Worm (Caenorhabditis elegans) whole organism, L4 larva: ENCODE data around the gene F56A8.5.

Experiments used
- F10B5.3 ChIP-seq: sonication (generic microtip); optimal IDR thresholded peaks from 2 replicates; lab custom pipeline; 2016; ENCODE audit warnings: mild to moderate bottlenecking, missing genetic modification characterization, missing compliant biosample characterization
- F37D6.2 ChIP-seq: sonication (generic microtip); optimal IDR thresholded peaks from 2 replicates; lab custom pipeline; 2016; ENCODE audit warnings: mild to moderate bottlenecking, missing genetic modification characterization, missing compliant biosample characterization
- T26A8.4 ChIP-seq: fragments of 200-800 bp; sonication (Bioruptor generic); IDR thresholded peaks from 2 replicates; pipeline ENCODE4 v1.3.6; 2022; ENCODE audit warnings: missing genetic modification characterization, missing compliant biosample characterization
- Y48G9A.11 ChIP-seq: fragments of 200-800 bp; sonication (Bioruptor generic); IDR thresholded peaks from 2 replicates; pipeline ENCODE4 v1.3.6; 2022; ENCODE audit warnings: missing genetic modification reagents, missing genetic modification characterization, missing compliant biosample characterization
- aly-2 ChIP-seq: sonication (generic microtip); optimal IDR thresholded peaks from 2 replicates; lab custom pipeline; 2018; ENCODE audit warnings: missing biosample characterization, missing genetic modification characterization
- ama-1 ChIP-seq: fragments of 150-350 bp; optimal IDR thresholded peaks from 2 replicates; lab custom pipeline; 2014; ENCODE audit warnings: inconsistent platforms, mixed read lengths
- attf-4 ChIP-seq: sonication (generic microtip); optimal IDR thresholded peaks from 3 replicates; lab custom pipeline; 2017; ENCODE audit warnings: missing biosample characterization, missing genetic modification characterization
- ceh-20 ChIP-seq: fragments of 200-800 bp; sonication (Bioruptor generic); IDR thresholded peaks from 2 replicates; pipeline ENCODE4 v1.3.6; 2022; ENCODE audit warnings: missing genetic modification reagents, missing genetic modification characterization, missing compliant biosample characterization
- ceh-28 ChIP-seq: fragments of 150-350 bp; optimal IDR thresholded peaks from 2 replicates; lab custom pipeline; 2014; ENCODE audit warnings: missing biosample characterization, missing genetic modification reagents, missing genetic modification characterization
- ceh-62 ChIP-seq: sonication (generic microtip); optimal IDR thresholded peaks from 2 replicates; lab custom pipeline; 2017; ENCODE audit warnings: missing biosample characterization, missing genetic modification characterization
- daf-16 ChIP-seq, 3 experiments: sonication (generic microtip); optimal IDR thresholded peaks; 2 replicates each; lab custom pipeline; 2016 to 2017; ENCODE audit warnings: missing genetic modification characterization in 3 of 3, missing genetic modification reagents in 3 of 3, mild to moderate bottlenecking in 2 of 3, missing compliant biosample characterization in 2 of 3, missing biosample characterization in 1 of 3, moderate library complexity in 1 of 3
- dmd-6 ChIP-seq: fragments of 200-800 bp; sonication (Bioruptor generic); IDR thresholded peaks from 2 replicates; pipeline ENCODE4 v1.3.6; 2022; ENCODE audit warnings: missing genetic modification reagents, missing genetic modification characterization, missing compliant biosample characterization
- dmd-8 ChIP-seq: fragments of 200-800 bp; sonication (Bioruptor generic); IDR thresholded peaks from 2 replicates; pipeline ENCODE4 v1.3.6; 2022; ENCODE audit warnings: missing genetic modification characterization, missing compliant biosample characterization
- duxl-1 ChIP-seq: sonication (generic microtip); optimal IDR thresholded peaks from 2 replicates; lab custom pipeline; 2016; ENCODE audit warnings: mild to moderate bottlenecking, missing genetic modification characterization, moderate library complexity, missing compliant biosample characterization; ENCODE audit not compliant: poor library complexity
- egl-27 ChIP-seq: sonication (generic microtip); optimal IDR thresholded peaks from 3 replicates; lab custom pipeline; 2017; ENCODE audit warnings: missing biosample characterization, missing genetic modification reagents, missing genetic modification characterization
- hif-1 ChIP-seq, 2 experiments: sonication (generic microtip); optimal IDR thresholded peaks; 2 replicates each; lab custom pipeline; 2016 to 2017; ENCODE audit warnings: missing compliant biosample characterization in 2 of 2, missing genetic modification characterization in 2 of 2, missing genetic modification reagents in 2 of 2, missing genotype in 2 of 2, mild to moderate bottlenecking in 1 of 2
- hlh-30 ChIP-seq: sonication (generic microtip); optimal IDR thresholded peaks from 2 replicates; lab custom pipeline; 2017; ENCODE audit warnings: antibody characterized with exemption, mild to moderate bottlenecking, missing genetic modification characterization, missing compliant biosample characterization; ENCODE audit not compliant: insufficient read depth
- hmg-1.1 ChIP-seq: fragments of 200-800 bp; sonication (Bioruptor generic); IDR thresholded peaks from 2 replicates; pipeline ENCODE4 v1.3.6; 2022; ENCODE audit warnings: missing genetic modification reagents, missing genetic modification characterization, missing compliant biosample characterization
- lin-13 ChIP-seq: fragments of 150-350 bp; optimal IDR thresholded peaks from 2 replicates; lab custom pipeline; 2014; ENCODE audit warnings: missing biosample characterization, missing genetic modification reagents, missing genetic modification characterization
- lin-29 ChIP-seq: fragments of 200-800 bp; sonication (Bioruptor generic); IDR thresholded peaks from 2 replicates; pipeline ENCODE4 v1.3.6; 2022; ENCODE audit warnings: missing genetic modification reagents, missing genetic modification characterization, missing compliant biosample characterization
- lin-38 ChIP-seq: fragments of 200-800 bp; sonication (Bioruptor generic); IDR thresholded peaks from 2 replicates; pipeline ENCODE4 v1.3.6; 2022; ENCODE audit warnings: missing genetic modification reagents, missing genetic modification characterization, missing compliant biosample characterization
- madf-5 ChIP-seq, 2 experiments: fragments of 200-800 bp; sonication (Bioruptor generic); IDR thresholded peaks; 2 replicates each; pipeline ENCODE4 v1.3.6; 2022; ENCODE audit warnings: missing compliant biosample characterization in 2 of 2, missing genetic modification characterization in 2 of 2
- mdt-29 ChIP-seq: fragments of 200-800 bp; sonication (Bioruptor generic); IDR thresholded peaks from 2 replicates; pipeline ENCODE4 v1.3.6; 2022; ENCODE audit warnings: missing genetic modification reagents, missing genetic modification characterization, missing compliant biosample characterization
- mes-2 ChIP-seq: sonication (generic microtip); optimal IDR thresholded peaks from 2 replicates; lab custom pipeline; 2016; ENCODE audit warnings: missing genotype, mild to moderate bottlenecking, missing genetic modification characterization, missing compliant biosample characterization; ENCODE audit not compliant: poor library complexity, severe bottlenecking
- mxl-3 ChIP-seq: fragments of 200-800 bp; sonication (Bioruptor generic); optimal IDR thresholded peaks from 2 replicates; lab custom pipeline; 2018; ENCODE audit warnings: mild to moderate bottlenecking, missing genetic modification characterization, missing compliant biosample characterization
- nhr-237 ChIP-seq: sonication (generic microtip); optimal IDR thresholded peaks from 2 replicates; lab custom pipeline; 2017; ENCODE audit warnings: missing biosample characterization, missing genetic modification characterization
- nhr-25 ChIP-seq: sonication (generic microtip); optimal IDR thresholded peaks from 2 replicates; lab custom pipeline; 2017; ENCODE audit warnings: missing genetic modification characterization, mild to moderate bottlenecking, missing compliant biosample characterization, antibody characterized with exemption, moderate library complexity, borderline replicate concordance; ENCODE audit not compliant: insufficient read depth
- nhr-41 ChIP-seq: fragments of 200-800 bp; sonication (Bioruptor generic); IDR thresholded peaks from 2 replicates; pipeline ENCODE4 v1.3.6; 2022; ENCODE audit warnings: missing genetic modification reagents, missing genetic modification characterization, missing compliant biosample characterization
- nhr-76 ChIP-seq: fragments of 150-350 bp; optimal IDR thresholded peaks from 2 replicates; lab custom pipeline; 2014; ENCODE audit warnings: missing biosample characterization, missing genetic modification characterization
- php-3 ChIP-seq: fragments of 200-800 bp; sonication (Bioruptor generic); IDR thresholded peaks from 2 replicates; pipeline ENCODE4 v1.3.6; 2022; ENCODE audit warnings: missing genetic modification reagents, missing genetic modification characterization, missing compliant biosample characterization
- rbr-2 ChIP-seq: sonication (generic microtip); optimal IDR thresholded peaks from 2 replicates; lab custom pipeline; 2016; ENCODE audit warnings: missing genotype, missing genetic modification characterization, missing compliant biosample characterization
- sdz-12 ChIP-seq: fragments of 200-800 bp; sonication (Bioruptor generic); optimal IDR thresholded peaks from 2 replicates; lab custom pipeline; 2018; ENCODE audit warnings: mild to moderate bottlenecking, missing genetic modification characterization, missing compliant biosample characterization
- set-16 ChIP-seq: fragments of 200-800 bp; sonication (Bioruptor generic); IDR thresholded peaks from 2 replicates; pipeline ENCODE4 v1.3.6; 2022; ENCODE audit warnings: missing genetic modification reagents, missing genetic modification characterization, missing compliant biosample characterization
- snpc-1.2 ChIP-seq: fragments of 200-800 bp; sonication (Bioruptor generic); IDR thresholded peaks from 2 replicates; pipeline ENCODE4 v1.3.6; 2022; ENCODE audit warnings: missing genetic modification reagents, missing genetic modification characterization, missing compliant biosample characterization
- snpc-4 ChIP-seq: fragments of 150-350 bp; optimal IDR thresholded peaks from 2 replicates; lab custom pipeline; 2014; ENCODE audit warnings: missing biosample characterization, missing genetic modification characterization
- tra-1 ChIP-seq: fragments of 200-800 bp; sonication (Bioruptor generic); IDR thresholded peaks from 2 replicates; pipeline ENCODE4 v1.3.6; 2022; ENCODE audit warnings: missing genetic modification reagents, missing genetic modification characterization, missing compliant biosample characterization
- unc-62 ChIP-seq, 3 experiments: fragments of 150-350 bp in 1 of 3; sonication (generic microtip); optimal IDR thresholded peaks in 2 of 3; peaks in 1 of 3; 1 replicate in 1 of 3; 2 replicates in 2 of 3; lab custom pipeline; 2014 to 2017; ENCODE audit warnings: missing biosample characterization in 3 of 3, missing genetic modification characterization in 3 of 3, missing genetic modification reagents in 3 of 3, missing genotype in 1 of 3
- zag-1 ChIP-seq: fragments of 150-350 bp; optimal IDR thresholded peaks from 2 replicates; lab custom pipeline; 2014; ENCODE audit warnings: missing biosample characterization, missing genetic modification characterization
- zfp-3 ChIP-seq: fragments of 200-800 bp; sonication (Bioruptor generic); conservative IDR thresholded peaks from 2 replicates; pipeline ENCODE4 v1.3.6; 2022; ENCODE audit warnings: missing genetic modification reagents, missing genetic modification characterization, missing compliant biosample characterization
- zip-2 ChIP-seq: fragments of 150-350 bp; optimal IDR thresholded peaks from 2 replicates; lab custom pipeline; 2014; ENCODE audit warnings: missing biosample characterization, missing genetic modification characterization
- ztf-7 ChIP-seq: fragments of 150-350 bp; optimal IDR thresholded peaks from 2 replicates; lab custom pipeline; 2014; ENCODE audit warnings: missing biosample characterization, missing genetic modification characterization

F56A8.5 gene

DNA sequence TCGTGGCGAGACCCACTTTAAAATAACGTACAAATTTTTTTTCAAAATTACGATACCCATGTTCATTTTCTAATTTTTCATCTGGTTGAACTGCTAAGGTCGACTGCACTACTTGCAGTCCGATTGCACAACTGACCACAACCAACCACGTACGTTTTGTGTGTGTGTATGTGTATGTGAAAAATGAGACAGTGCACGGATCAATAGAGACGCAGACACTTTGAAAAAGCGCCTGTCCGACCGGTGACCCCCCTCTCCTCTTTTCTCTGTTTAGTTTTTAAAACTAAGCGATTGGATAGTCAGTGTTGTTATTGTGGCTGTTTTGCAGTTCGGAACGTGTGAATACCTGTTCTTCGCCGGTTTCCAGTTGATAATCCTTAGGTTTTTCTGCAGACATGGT lies 6.9 kb upstream of the F56A8.5 start (continued):
- no peak for TF ChIP-seq attf-4 (tag; lab: Kevin White, UChicago)
- no peak for TF ChIP-seq tra-1 (GFP tag; lab: Robert Waterston, UW)
- peak in 1 of 2 experiments; percentile 14 for TF ChIP-seq daf-16 (GFP tag; optimal IDR thresholded peaks at IDR 0.05; lab: Kevin White, UChicago)
- TF ChIP-seq daf-16 (tag; optimal IDR thresholded peaks at IDR 0.05; lab: Kevin White, UChicago) = peak; percentile 27
- TF ChIP-seq php-3 (GFP tag; lab: Robert Waterston, UW) = no peak
- TF ChIP-seq rbr-2 (tag; lab: Kevin White, UChicago) = peak; percentile 6
- no peak for TF ChIP-seq nhr-76
- peak; percentile 39 for TF ChIP-seq nhr-25 (tag; lab: Kevin White, UChicago)
- peak; percentile 35 for TF ChIP-seq mes-2 (tag; lab: Kevin White, UChicago)

DNA sequence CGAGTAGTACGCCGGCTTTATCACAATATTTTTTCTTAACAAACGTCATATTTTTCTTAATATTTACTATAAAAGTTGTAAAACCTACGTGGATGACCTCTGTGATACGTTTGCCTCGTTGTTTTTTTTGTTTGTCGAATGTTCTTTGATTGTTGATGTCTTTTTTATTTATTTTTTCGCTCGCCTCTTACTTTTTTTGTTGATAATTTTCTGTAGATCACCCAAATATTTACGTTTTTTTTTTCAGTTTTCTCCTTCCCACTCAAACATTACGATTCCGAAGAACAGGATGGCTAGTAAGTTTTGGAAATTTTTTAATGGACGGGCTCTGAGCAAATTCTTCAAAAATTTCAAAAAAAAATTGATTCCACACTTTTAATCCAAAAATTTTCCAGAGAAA lies 5.3 kb upstream of the F56A8.5 start:
- TF ChIP-seq zag-1 = no peak
- TF ChIP-seq ama-1 (lab: Kevin White, UChicago) = no peak
- TF ChIP-seq aly-2 (tag; lab: Kevin White, UChicago) = no peak
- TF ChIP-seq hlh-30 = no peak
- TF ChIP-seq egl-27 = no peak
- TF ChIP-seq lin-38 (GFP tag; lab: Robert Waterston, UW) = 0 out of 2 replicates have a peak, but pooled peaks have one; percentile 20
- TF ChIP-seq snpc-1.2 = no peak
- TF ChIP-seq nhr-76 = no peak
- no peak for TF ChIP-seq ztf-7
- no peak for TF ChIP-seq nhr-237 (tag; lab: Kevin White, UChicago)
- no peak for TF ChIP-seq php-3 (GFP tag; lab: Robert Waterston, UW)
- peak in 1 of 2 experiments; percentile 2 for TF ChIP-seq daf-16 (GFP tag; optimal IDR thresholded peaks at IDR 0.05; lab: Kevin White, UChicago)
- TF ChIP-seq daf-16 (tag; optimal IDR thresholded peaks at IDR 0.05; lab: Kevin White, UChicago) = peak; percentile 40

DNA sequence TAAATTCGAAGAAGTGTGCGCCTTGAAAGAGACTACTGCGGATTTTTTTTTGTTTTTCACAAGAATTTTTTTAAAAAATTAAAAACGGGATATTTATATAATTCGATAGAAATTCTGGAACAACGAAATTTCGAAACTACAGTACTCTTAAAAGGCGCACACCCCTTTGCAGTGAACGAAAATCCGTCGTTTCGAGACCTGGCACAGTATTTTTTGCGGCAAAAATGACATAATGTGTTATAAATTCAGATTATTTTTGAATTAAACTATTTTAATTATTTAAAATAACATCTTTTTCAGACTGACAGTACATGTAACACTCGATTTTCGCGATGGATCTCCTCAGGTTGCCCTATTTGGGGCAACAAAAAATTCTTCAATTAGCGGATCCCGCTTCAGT lies 2.7 kb upstream of the F56A8.5 start, which contains the start of gene F56A8.4:
F56A8.4 (plus strand) TSS at position 301 of the 400 bp plus-strand sequence.
- TF ChIP-seq ama-1 (lab: Kevin White, UChicago) = no peak
- no peak for TF ChIP-seq mxl-3
- TF ChIP-seq, all 104 proteins: peak for 0

DNA sequence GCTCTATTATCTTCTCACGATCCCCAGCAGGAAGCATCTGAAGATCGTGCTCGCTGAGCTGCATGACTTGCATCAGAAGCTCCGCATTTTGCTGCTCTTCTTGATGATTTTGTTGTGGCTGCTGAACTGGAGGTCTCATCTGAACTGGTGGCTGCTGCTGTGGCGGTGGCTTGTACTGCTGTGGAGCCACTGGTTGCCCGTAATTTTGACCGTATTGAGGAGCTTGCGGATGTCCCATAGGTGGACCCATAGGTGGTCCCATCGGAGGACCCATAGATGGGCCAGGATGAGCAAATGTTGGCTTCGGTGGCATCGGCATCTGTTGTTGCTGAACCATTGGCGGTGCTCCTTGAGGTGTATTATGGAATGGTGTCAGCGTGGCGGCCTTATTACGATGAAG lies 1.4 kb downstream of the F56A8.5 start:
- TF ChIP-seq mes-2 (tag; lab: Kevin White, UChicago) (no peak), set-16 (GFP tag; lab: Robert Waterston, UW) (peak; percentile 57), Y48G9A.11 (GFP tag; lab: Robert Waterston, UW) (no peak), ceh-28 (tag; lab: Kevin White, UChicago) (no peak), aly-2 (tag; lab: Kevin White, UChicago) (no peak), ztf-7 (no peak), mdt-29 (GFP tag; lab: Robert Waterston, UW) (no peak), ama-1 (lab: Kevin White, UChicago) (no peak), madf-5 (GFP tag; IDR thresholded peaks at IDR 0.05; lab: Robert Waterston, UW) (no peak), php-3 (GFP tag; lab: Robert Waterston, UW) (0 out of 2 replicates have a peak, but pooled peaks have one; percentile 8), mxl-3 (no peak), dmd-8 (GFP tag; lab: Robert Waterston, UW) (no peak), snpc-4 (tag; lab: Kevin White, UChicago) (no peak), unc-62 (GFP tag; optimal IDR thresholded peaks at IDR 0.05 in 1 of 2; lab: Kevin White, UChicago) (peak in 1 of 2 experiments; percentile 28), unc-62 (tag; optimal IDR thresholded peaks at IDR 0.05; lab: Kevin White, UChicago) (no peak)

DNA sequence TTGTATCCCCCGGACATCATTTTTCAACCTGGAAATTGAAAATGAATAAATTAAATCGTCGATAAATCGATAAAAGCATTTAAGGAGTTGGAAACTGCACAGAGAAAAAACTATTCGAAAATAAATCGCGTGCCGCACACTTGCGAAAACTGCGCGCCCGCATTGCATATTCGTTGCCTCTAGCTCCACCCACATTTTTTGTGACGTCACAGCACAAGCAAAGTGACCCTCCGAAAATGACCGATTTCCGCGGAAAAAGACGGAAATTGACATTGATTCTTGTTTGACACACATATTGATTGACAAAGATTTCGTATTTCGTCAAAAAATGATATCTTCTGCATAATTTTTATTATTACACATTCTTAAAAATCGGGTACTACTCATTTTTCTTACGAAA lies 3.2 kb downstream of the F56A8.5 start, which contains the start of gene cpf-2:
cpf-2 (minus strand) TSS at position 28 of the 400 bp plus-strand sequence.
- peak in 1 of 2 experiments; percentile 3 for TF ChIP-seq daf-16 (GFP tag; optimal IDR thresholded peaks at IDR 0.05; lab: Kevin White, UChicago)
- peak; percentile 52 for TF ChIP-seq daf-16 (tag; optimal IDR thresholded peaks at IDR 0.05; lab: Kevin White, UChicago)
- no peak for TF ChIP-seq F10B5.3 (tag; lab: Kevin White, UChicago)
- TF ChIP-seq Y48G9A.11 (GFP tag; lab: Robert Waterston, UW) = no peak
- TF ChIP-seq lin-29 = no peak
- TF ChIP-seq F37D6.2 (tag; lab: Kevin White, UChicago) = peak; percentile 30
- peak; percentile 32 for TF ChIP-seq lin-13
- TF ChIP-seq zip-2 (tag; lab: Kevin White, UChicago) = peak; percentile 6
- no peak for TF ChIP-seq ceh-62 (tag; lab: Kevin White, UChicago)
- TF ChIP-seq T26A8.4 (GFP tag; lab: Robert Waterston, UW) = peak; percentile 67
- TF ChIP-seq sdz-12 (GFP tag; lab: Kevin White, UChicago) = no peak
- no peak for TF ChIP-seq zfp-3 (GFP tag; lab: Robert Waterston, UW)
- TF ChIP-seq nhr-41 (GFP tag; lab: Robert Waterston, UW) = no peak
- TF ChIP-seq hif-1 (tag; optimal IDR thresholded peaks at IDR 0.05; lab: Kevin White, UChicago) = peak in 1 of 2 experiments; percentile 48
- peak; percentile 73 for TF ChIP-seq duxl-1 (tag; lab: Kevin White, UChicago)
- TF ChIP-seq dmd-6 (GFP tag; lab: Robert Waterston, UW) = peak; percentile 34; the same call in 1 of the 2 replicates
- no peak for TF ChIP-seq ceh-20 (GFP tag; lab: Robert Waterston, UW)
- peak; percentile 78 for TF ChIP-seq hmg-1.1
